Worm (Caenorhabditis elegans) whole organism, L4 larva: ENCODE measurements around the gene R08C7.8.

Source experiments
- F26F4.8 ChIP-seq: fragments of 200-800 bp; sonication (Bioruptor generic); conservative IDR thresholded peaks from 2 replicates; pipeline ENCODE4 v1.3.6; 2022; ENCODE audit warnings: missing genetic modification characterization, missing compliant biosample characterization
- F49E8.2 ChIP-seq: sonication (generic microtip); optimal IDR thresholded peaks from 2 replicates; lab custom pipeline; 2016; ENCODE audit warnings: missing compliant biosample characterization, mild to moderate bottlenecking, missing genetic modification characterization, borderline replicate concordance
- R02D3.7 ChIP-seq: fragments of 150-350 bp; sonication (generic microtip); optimal IDR thresholded peaks from 3 replicates; lab custom pipeline; 2014; ENCODE audit warnings: missing biosample characterization, missing genetic modification characterization
- T20F7.1 ChIP-seq: fragments of 200-800 bp; sonication (Bioruptor generic); optimal IDR thresholded peaks from 2 replicates; lab custom pipeline; 2018; ENCODE audit warnings: mild to moderate bottlenecking, missing genetic modification characterization, missing compliant biosample characterization
- T26A8.4 ChIP-seq: fragments of 200-800 bp; sonication (Bioruptor generic); IDR thresholded peaks from 2 replicates; pipeline ENCODE4 v1.3.6; 2022; ENCODE audit warnings: missing genetic modification characterization, missing compliant biosample characterization
- Y75B8A.6 ChIP-seq: fragments of 200-800 bp; sonication (Bioruptor generic); IDR thresholded peaks from 2 replicates; pipeline ENCODE4 v1.3.6; 2022; ENCODE audit warnings: missing genetic modification reagents, missing genetic modification characterization, missing compliant biosample characterization
- aha-1 ChIP-seq: fragments of 150-350 bp; peaks from one replicate; lab custom pipeline; 2014; ENCODE audit warnings: missing biosample characterization, missing genetic modification characterization
- ama-1 ChIP-seq: fragments of 150-350 bp; optimal IDR thresholded peaks from 2 replicates; lab custom pipeline; 2014; ENCODE audit warnings: inconsistent platforms, mixed read lengths
- ceh-28 ChIP-seq: fragments of 150-350 bp; optimal IDR thresholded peaks from 2 replicates; lab custom pipeline; 2014; ENCODE audit warnings: missing biosample characterization, missing genetic modification reagents, missing genetic modification characterization
- ceh-62 ChIP-seq: sonication (generic microtip); optimal IDR thresholded peaks from 2 replicates; lab custom pipeline; 2017; ENCODE audit warnings: missing biosample characterization, missing genetic modification characterization
- ces-1 ChIP-seq: fragments of 150-350 bp; sonication (generic microtip); optimal IDR thresholded peaks from 4 replicates; lab custom pipeline; 2014; ENCODE audit warnings: missing biosample characterization, missing genetic modification reagents, missing genetic modification characterization
- daf-12 ChIP-seq: fragments of 150-350 bp; optimal IDR thresholded peaks from 2 replicates; lab custom pipeline; 2014; ENCODE audit warnings: missing biosample characterization, missing genetic modification reagents, missing genetic modification characterization
- dmd-8 ChIP-seq: fragments of 200-800 bp; sonication (Bioruptor generic); IDR thresholded peaks from 2 replicates; pipeline ENCODE4 v1.3.6; 2022; ENCODE audit warnings: missing genetic modification characterization, missing compliant biosample characterization
- dve-1 ChIP-seq: sonication (generic microtip); optimal IDR thresholded peaks from 2 replicates; lab custom pipeline; 2017; ENCODE audit warnings: antibody characterized with exemption, mild to moderate bottlenecking, missing genetic modification characterization, missing compliant biosample characterization; ENCODE audit not compliant: insufficient read depth
- fos-1 ChIP-seq: fragments of 150-350 bp; optimal IDR thresholded peaks from 2 replicates; lab custom pipeline; 2014; ENCODE audit warnings: missing biosample characterization, missing genetic modification characterization
- hlh-30 ChIP-seq: sonication (generic microtip); optimal IDR thresholded peaks from 2 replicates; lab custom pipeline; 2017; ENCODE audit warnings: antibody characterized with exemption, mild to moderate bottlenecking, missing genetic modification characterization, missing compliant biosample characterization; ENCODE audit not compliant: insufficient read depth
- lim-7 ChIP-seq: fragments of 200-800 bp; sonication (Bioruptor generic); IDR thresholded peaks from 2 replicates; pipeline ENCODE4 v1.3.6; 2022; ENCODE audit warnings: missing genetic modification characterization, missing compliant biosample characterization
- lin-1 ChIP-seq: fragments of 200-800 bp; sonication (Bioruptor generic); IDR thresholded peaks from 2 replicates; pipeline ENCODE4 v1.3.6; 2022; ENCODE audit warnings: missing genetic modification reagents, missing genetic modification characterization, missing compliant biosample characterization
- lin-13 ChIP-seq: fragments of 150-350 bp; optimal IDR thresholded peaks from 2 replicates; lab custom pipeline; 2014; ENCODE audit warnings: missing biosample characterization, missing genetic modification reagents, missing genetic modification characterization
- madf-5 ChIP-seq, 2 experiments: fragments of 200-800 bp; sonication (Bioruptor generic); IDR thresholded peaks; 2 replicates each; pipeline ENCODE4 v1.3.6; 2022; ENCODE audit warnings: missing compliant biosample characterization in 2 of 2, missing genetic modification characterization in 2 of 2
- mdl-1 ChIP-seq, 2 experiments: fragments of 150-350 bp in 1 of 2; sonication (generic microtip) in 1 of 2; optimal IDR thresholded peaks; 2 replicates each; lab custom pipeline; 2014 to 2017; ENCODE audit warnings: missing biosample characterization in 2 of 2, missing genetic modification characterization in 2 of 2
- mep-1 ChIP-seq: fragments of 150-350 bp; sonication (generic microtip); optimal IDR thresholded peaks from 3 replicates; lab custom pipeline; 2014; ENCODE audit warnings: missing biosample characterization, missing genetic modification characterization
- mxl-2 ChIP-seq: fragments of 200-800 bp; sonication (Bioruptor generic); conservative IDR thresholded peaks from 2 replicates; pipeline ENCODE4 v1.3.6; 2022; ENCODE audit warnings: missing genetic modification reagents, missing genetic modification characterization, missing compliant biosample characterization
- mxl-3 ChIP-seq: fragments of 200-800 bp; sonication (Bioruptor generic); optimal IDR thresholded peaks from 2 replicates; lab custom pipeline; 2018; ENCODE audit warnings: mild to moderate bottlenecking, missing genetic modification characterization, missing compliant biosample characterization
- nhr-10 ChIP-seq: fragments of 150-350 bp; optimal IDR thresholded peaks from 2 replicates; lab custom pipeline; 2014; ENCODE audit warnings: missing biosample characterization, missing genetic modification characterization
- nhr-102 ChIP-seq: sonication (generic microtip); optimal IDR thresholded peaks from 2 replicates; lab custom pipeline; 2016; ENCODE audit warnings: mild to moderate bottlenecking, missing genetic modification characterization, moderate library complexity, missing compliant biosample characterization
- nhr-11 ChIP-seq: fragments of 150-350 bp; optimal IDR thresholded peaks from 2 replicates; lab custom pipeline; 2014; ENCODE audit warnings: missing biosample characterization, missing genetic modification characterization
- nhr-111 ChIP-seq: fragments of 200-800 bp; sonication (Bioruptor generic); optimal IDR thresholded peaks from 2 replicates; lab custom pipeline; 2018; ENCODE audit warnings: mild to moderate bottlenecking, missing genetic modification characterization, missing compliant biosample characterization
- nhr-237 ChIP-seq: sonication (generic microtip); optimal IDR thresholded peaks from 2 replicates; lab custom pipeline; 2017; ENCODE audit warnings: missing biosample characterization, missing genetic modification characterization
- nhr-25 ChIP-seq: sonication (generic microtip); optimal IDR thresholded peaks from 2 replicates; lab custom pipeline; 2017; ENCODE audit warnings: missing genetic modification characterization, mild to moderate bottlenecking, missing compliant biosample characterization, antibody characterized with exemption, moderate library complexity, borderline replicate concordance; ENCODE audit not compliant: insufficient read depth
- nhr-42 ChIP-seq: fragments of 200-800 bp; sonication (Bioruptor generic); IDR thresholded peaks from 2 replicates; pipeline ENCODE4 v1.3.6; 2022; ENCODE audit warnings: missing genetic modification characterization, missing compliant biosample characterization
- nhr-48 ChIP-seq: sonication (generic microtip); optimal IDR thresholded peaks from 2 replicates; lab custom pipeline; 2016; ENCODE audit warnings: mild to moderate bottlenecking, missing genetic modification characterization, missing compliant biosample characterization
- nhr-77 ChIP-seq: fragments of 150-350 bp; optimal IDR thresholded peaks from 2 replicates; lab custom pipeline; 2014; ENCODE audit warnings: missing biosample characterization, missing genetic modification characterization
- php-3 ChIP-seq: fragments of 200-800 bp; sonication (Bioruptor generic); IDR thresholded peaks from 2 replicates; pipeline ENCODE4 v1.3.6; 2022; ENCODE audit warnings: missing genetic modification reagents, missing genetic modification characterization, missing compliant biosample characterization
- rbr-2 ChIP-seq: sonication (generic microtip); optimal IDR thresholded peaks from 2 replicates; lab custom pipeline; 2016; ENCODE audit warnings: missing genotype, missing genetic modification characterization, missing compliant biosample characterization
- sdz-12 ChIP-seq: fragments of 200-800 bp; sonication (Bioruptor generic); optimal IDR thresholded peaks from 2 replicates; lab custom pipeline; 2018; ENCODE audit warnings: mild to moderate bottlenecking, missing genetic modification characterization, missing compliant biosample characterization
- set-16 ChIP-seq: fragments of 200-800 bp; sonication (Bioruptor generic); IDR thresholded peaks from 2 replicates; pipeline ENCODE4 v1.3.6; 2022; ENCODE audit warnings: missing genetic modification reagents, missing genetic modification characterization, missing compliant biosample characterization
- spr-1 ChIP-seq: sonication (generic microtip); optimal IDR thresholded peaks from 2 replicates; lab custom pipeline; 2016; ENCODE audit warnings: mild to moderate bottlenecking, missing genetic modification characterization, missing compliant biosample characterization
- tag-97 ChIP-seq: fragments of 200-800 bp; sonication (Bioruptor generic); IDR thresholded peaks from 2 replicates; pipeline ENCODE4 v1.3.6; 2022; ENCODE audit warnings: missing genetic modification characterization, missing compliant biosample characterization
- vab-7 ChIP-seq: fragments of 200-800 bp; sonication (Bioruptor generic); IDR thresholded peaks from 2 replicates; pipeline ENCODE4 v1.3.6; 2022; ENCODE audit warnings: missing genetic modification reagents, missing genetic modification characterization, missing compliant biosample characterization
- zag-1 ChIP-seq: fragments of 150-350 bp; optimal IDR thresholded peaks from 2 replicates; lab custom pipeline; 2014; ENCODE audit warnings: missing biosample characterization, missing genetic modification characterization
- zfp-3 ChIP-seq: fragments of 200-800 bp; sonication (Bioruptor generic); conservative IDR thresholded peaks from 2 replicates; pipeline ENCODE4 v1.3.6; 2022; ENCODE audit warnings: missing genetic modification reagents, missing genetic modification characterization, missing compliant biosample characterization
- zip-11 ChIP-seq: fragments of 200-800 bp; sonication (Bioruptor generic); IDR thresholded peaks from 2 replicates; pipeline ENCODE4 v1.3.6; 2022; ENCODE audit warnings: missing genetic modification characterization, missing compliant biosample characterization

R08C7.8 gene

ce11 chrIV:4469770-4470709 is 35.7 kb upstream of the R08C7.8 start (continued):
- TF ChIP-seq lim-7 (GFP tag; lab: Robert Waterston, UW) (peak; percentile 66), zag-1 (tag; lab: Kevin White, UChicago) (no peak), nhr-48 (tag; lab: Kevin White, UChicago) (no peak), vab-7 (GFP tag; lab: Robert Waterston, UW) (no peak), nhr-77 (tag; lab: Kevin White, UChicago) (no peak), mdl-1 (tag; optimal IDR thresholded peaks at IDR 0.05; lab: Kevin White, UChicago) (peak; percentile 74 to 99), daf-12 (tag; lab: Kevin White, UChicago) (no peak), hlh-30 (tag; lab: Kevin White, UChicago) (peak; percentile 97), F26F4.8 (GFP tag; lab: Robert Waterston, UW) (no peak), dve-1 (peak; percentile 75), sdz-12 (no peak), F49E8.2 (tag; lab: Kevin White, UChicago) (no peak), spr-1 (tag; lab: Kevin White, UChicago) (no peak), nhr-237 (tag; lab: Kevin White, UChicago) (no peak), nhr-10 (no peak), fos-1 (tag; lab: Kevin White, UChicago) (no peak), T26A8.4 (peak; percentile 58; the same call in 1 of the 2 replicates), lin-13 (no peak)
- TF ChIP-seq, all 104 proteins: peak for 41

DNA sequence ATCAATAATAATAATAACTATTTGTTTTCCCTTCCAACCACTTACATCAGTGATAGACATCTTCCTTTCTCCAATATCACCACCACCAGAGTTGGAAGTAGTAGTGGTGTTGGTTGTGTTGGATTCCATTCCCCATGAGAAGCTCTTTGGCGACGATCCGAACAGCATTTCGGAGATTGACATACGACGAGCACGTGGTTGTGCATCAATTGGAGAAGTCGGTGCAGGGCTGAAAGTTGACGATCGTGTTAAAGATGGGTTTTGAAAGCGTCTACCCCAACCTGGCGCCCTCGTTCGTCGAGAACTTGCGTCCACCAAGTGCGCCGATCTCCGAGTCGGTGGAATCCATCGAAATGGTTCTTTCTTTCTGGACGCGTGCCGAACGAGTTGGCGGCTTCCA is 34.7 kb upstream of the R08C7.8 start:
- no peak for TF ChIP-seq vab-7 (GFP tag; lab: Robert Waterston, UW)
- TF ChIP-seq aha-1 (tag; lab: Kevin White, UChicago) = peak; percentile 73
- 0 out of 2 replicates have a peak, but pooled peaks have one; percentile 35 for TF ChIP-seq Y75B8A.6
- peak; percentile 41 for TF ChIP-seq ama-1 (lab: Kevin White, UChicago)
- TF ChIP-seq, all 104 proteins: peak for 3

DNA sequence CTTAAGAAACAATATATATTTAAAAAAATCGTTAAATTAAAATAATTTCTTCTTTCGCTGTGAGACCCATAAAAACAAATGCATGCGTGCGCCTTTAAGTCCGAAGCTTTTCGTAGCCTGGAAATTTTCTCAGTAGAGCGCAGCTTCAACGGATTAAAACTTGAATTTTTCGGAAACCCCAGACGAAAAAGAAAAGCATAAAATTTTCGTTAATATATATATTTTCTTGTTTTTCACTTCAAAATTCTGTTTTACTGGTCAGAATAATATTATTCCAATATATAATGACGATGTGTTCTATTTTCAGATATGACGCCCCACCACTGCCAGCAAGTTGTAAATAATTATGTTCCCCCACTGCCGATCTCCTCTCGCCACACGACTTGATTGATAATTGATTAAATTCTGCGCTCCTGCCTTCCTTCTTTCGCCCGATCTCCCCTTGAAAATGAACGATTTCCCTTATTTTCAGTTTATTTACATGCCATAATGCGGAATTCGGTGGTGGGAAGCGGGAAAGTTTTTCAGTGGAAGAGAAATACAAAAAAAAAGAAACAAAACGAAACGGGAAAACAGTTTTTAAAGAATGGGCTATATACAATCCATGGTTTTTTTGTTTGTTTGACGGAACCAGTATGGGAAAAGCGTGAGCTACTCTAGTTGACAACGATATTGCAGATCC is 33.8 kb upstream of the R08C7.8 start:
- TF ChIP-seq sdz-12 (peak; percentile 56), tag-97 (GFP tag; lab: Robert Waterston, UW) (no peak), T26A8.4 (peak; percentile 75; the same call in 1 of the 2 replicates), vab-7 (GFP tag; lab: Robert Waterston, UW) (0 out of 2 replicates have a peak, but pooled peaks have one; percentile 4), ces-1 (no peak), ceh-28 (tag; lab: Kevin White, UChicago) (no peak), nhr-111 (no peak), dmd-8 (GFP tag; lab: Robert Waterston, UW) (0 out of 2 replicates have a peak, but pooled peaks have one; percentile 30), rbr-2 (tag; lab: Kevin White, UChicago) (peak; percentile 37), set-16 (GFP tag; lab: Robert Waterston, UW) (no peak), nhr-77 (tag; lab: Kevin White, UChicago) (no peak), daf-12 (tag; lab: Kevin White, UChicago) (no peak), T20F7.1 (GFP tag; lab: Kevin White, UChicago) (no peak), zfp-3 (peak; percentile 89; the same call in 1 of the 2 replicates), mep-1 (tag; lab: Kevin White, UChicago) (peak; percentile 72), nhr-42 (GFP tag; lab: Robert Waterston, UW) (0 out of 2 replicates have a peak, but pooled peaks have one; percentile 6), mxl-3 (peak; percentile 31), mxl-2 (no peak), lin-1 (GFP tag; lab: Robert Waterston, UW) (peak; percentile 59; the same call in 1 of the 2 replicates), ceh-62 (tag; lab: Kevin White, UChicago) (no peak), nhr-102 (peak; percentile 60), nhr-25 (tag; lab: Kevin White, UChicago) (no peak), nhr-11 (tag; lab: Kevin White, UChicago) (peak; percentile 14), ama-1 (lab: Kevin White, UChicago) (peak; percentile 99), php-3 (GFP tag; lab: Robert Waterston, UW) (0 out of 2 replicates have a peak, but pooled peaks have one; percentile 31), madf-5 (GFP tag; IDR thresholded peaks at IDR 0.05; lab: Robert Waterston, UW) (0 out of 4 replicates have a peak, but pooled peaks of 1 of the 2 experiments have one; percentile 7), zip-11 (GFP tag; lab: Robert Waterston, UW) (no peak), R02D3.7 (tag; lab: Kevin White, UChicago) (no peak)
